Fruit fly (Drosophila melanogaster): ENCODE results near the gene CG1907.

The CG1907 gene

DNA sequence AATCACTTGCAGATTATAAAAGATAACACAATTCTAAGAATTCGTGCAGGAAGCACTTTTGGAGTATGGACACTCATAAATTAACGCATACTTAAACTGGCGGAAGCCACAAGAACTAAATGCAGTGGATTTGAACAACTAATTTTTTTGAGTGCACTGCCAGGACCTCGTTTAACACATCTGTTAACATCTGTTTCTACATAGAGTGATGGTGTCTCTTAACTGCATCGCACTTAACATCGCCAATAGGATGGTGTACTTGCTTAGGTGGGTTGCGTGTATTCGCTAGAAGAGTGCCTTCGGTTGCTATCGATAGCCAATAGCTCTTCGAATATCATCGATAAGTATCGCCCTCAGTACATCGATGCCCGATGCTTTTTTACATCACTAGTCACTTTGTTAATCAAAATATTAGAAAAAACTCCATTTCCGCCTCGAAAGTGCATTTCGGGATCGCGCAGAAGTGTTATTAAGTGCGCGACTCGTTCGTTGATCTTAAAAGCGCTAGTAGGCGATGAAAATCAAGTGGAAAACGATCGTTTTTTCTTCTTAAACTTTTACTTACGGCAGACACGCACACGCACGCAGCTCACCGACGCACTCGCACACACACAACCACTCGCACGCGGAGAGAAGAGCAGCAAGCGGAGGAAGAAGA lies 27.3 kb upstream of the CG1907 start, which contains the start of gene alph (continued):
- peak; percentile 89 for TF ChIP-seq Eip78C (GFP tag)
- 0 out of 3 replicates have a peak, but pooled peaks have one; percentile 30 for TF ChIP-seq CG6163 (GFP tag; IDR thresholded peaks at IDR 0.05)
- no peak for TF ChIP-seq CG11902 (GFP tag; optimal IDR thresholded peaks at IDR 0.05)
- no peak for TF ChIP-seq Gug (GFP tag; IDR thresholded peaks at IDR 0.05)
- TF ChIP-seq vri (GFP tag; optimal IDR thresholded peaks at IDR 0.05): peak; percentile 14

DNA sequence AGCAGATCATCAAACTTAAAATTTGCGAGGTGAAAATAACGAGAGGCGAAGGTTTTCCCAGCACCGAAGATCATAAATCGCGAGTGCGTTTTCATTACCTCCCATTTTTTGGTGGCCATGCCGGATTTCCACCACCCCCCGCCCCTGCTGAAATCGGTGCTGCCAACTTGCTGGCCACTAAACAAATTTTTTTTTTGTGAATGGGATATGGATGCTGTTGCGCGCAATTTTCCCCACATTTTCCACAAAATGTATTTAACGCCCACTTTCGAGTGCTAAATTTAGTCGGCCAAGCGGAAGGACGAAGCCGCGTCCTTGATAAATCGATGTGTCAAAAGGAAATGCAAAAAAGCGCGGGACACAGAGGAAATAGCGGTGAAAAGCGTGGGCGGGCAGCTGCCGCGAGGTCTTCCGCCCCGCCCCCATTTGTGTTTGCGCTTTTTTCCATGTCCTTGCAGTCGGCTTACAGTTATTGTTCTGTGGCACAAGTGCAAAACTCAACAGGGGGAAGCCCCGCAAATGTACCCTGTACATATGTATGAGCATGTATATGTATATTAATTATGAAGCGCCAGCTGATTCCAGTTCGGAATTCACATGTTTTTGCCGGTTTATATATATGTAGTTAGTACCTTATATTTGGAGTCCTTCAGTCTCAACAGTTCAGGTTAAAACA lies 26.6 kb upstream of the CG1907 start:
- TF ChIP-seq Eip78C (GFP tag): peak; percentile 50
- no peak for TF ChIP-seq Hr38 (GFP tag; optimal IDR thresholded peaks at IDR 0.05)
- TF ChIP-seq fd59A (GFP tag; optimal IDR thresholded peaks at IDR 0.05): no peak
- TF ChIP-seq fkh (GFP tag; optimal IDR thresholded peaks at IDR 0.05): no peak
- no peak for TF ChIP-seq CG31627 (GFP tag; optimal IDR thresholded peaks at IDR 0.05)
- no peak for TF ChIP-seq dsx (GFP tag; optimal IDR thresholded peaks at IDR 0.05; ENCODE audit: poor library complexity, severe bottlenecking)
- TF ChIP-seq Hr4 (GFP tag; optimal IDR thresholded peaks at IDR 0.05): no peak
- TF ChIP-seq CG6163 (GFP tag; IDR thresholded peaks at IDR 0.05): 0 out of 3 replicates have a peak, but pooled peaks have one; percentile 36
- peak; percentile 7 for TF ChIP-seq CG11762 (GFP tag; optimal IDR thresholded peaks at IDR 0.05; ENCODE audit: insufficient read depth)
- no peak for TF ChIP-seq salr (GFP tag; optimal IDR thresholded peaks at IDR 0.05)
- no peak for TF ChIP-seq vri (GFP tag; optimal IDR thresholded peaks at IDR 0.05)
- TF ChIP-seq Sox15 (GFP tag; optimal IDR thresholded peaks at IDR 0.05): no peak
- TF ChIP-seq Blimp-1 (GFP tag; optimal IDR thresholded peaks at IDR 0.05): no peak
- no peak for TF ChIP-seq CG6854 (GFP tag; optimal IDR thresholded peaks at IDR 0.05)
- peak; percentile 55 for TF ChIP-seq svp (GFP tag)
- TF ChIP-seq CG34406 (GFP tag; optimal IDR thresholded peaks at IDR 0.05): no peak
- TF ChIP-seq CG10669 (GFP tag; optimal IDR thresholded peaks at IDR 0.05): no peak
- TF ChIP-seq CG11294 (GFP tag; IDR thresholded peaks at IDR 0.05): no peak
- peak; percentile 40; the same call in 1 of the 3 replicates for TF ChIP-seq eg (GFP tag; IDR thresholded peaks at IDR 0.05)
- TF ChIP-seq net (GFP tag; optimal IDR thresholded peaks at IDR 0.05): no peak
- TF ChIP-seq lz (GFP tag; optimal IDR thresholded peaks at IDR 0.05): no peak
- no peak for TF ChIP-seq pdm3 (GFP tag; optimal IDR thresholded peaks at IDR 0.05)
- TF ChIP-seq CG32006 (GFP tag; optimal IDR thresholded peaks at IDR 0.05): no peak
- TF ChIP-seq OdsH (GFP tag; optimal IDR thresholded peaks at IDR 0.05): no peak
- no peak for TF ChIP-seq CG8119 (GFP tag; IDR thresholded peaks at IDR 0.05)
- no peak for TF ChIP-seq CG11902 (GFP tag; optimal IDR thresholded peaks at IDR 0.05)
- TF ChIP-seq Hr39 (GFP tag; optimal IDR thresholded peaks at IDR 0.05): no peak
- no peak for TF ChIP-seq Ets96B (tag; optimal IDR thresholded peaks at IDR 0.05)
- no peak for TF ChIP-seq Sox102F (GFP tag; optimal IDR thresholded peaks at IDR 0.05)
- no peak for TF ChIP-seq CG3032 (tag; optimal IDR thresholded peaks at IDR 0.05)
- no peak for TF ChIP-seq spab (GFP tag; optimal IDR thresholded peaks at IDR 0.05)
- no peak for TF ChIP-seq CG8632 (GFP tag; optimal IDR thresholded peaks at IDR 0.05)
- no peak for TF ChIP-seq CG10631 (GFP tag; optimal IDR thresholded peaks at IDR 0.05)
- no peak for TF ChIP-seq CG9139 (GFP tag; optimal IDR thresholded peaks at IDR 0.05)
- no peak for TF ChIP-seq achi (GFP tag; optimal IDR thresholded peaks at IDR 0.05)
- TF ChIP-seq CG3919 (GFP tag; optimal IDR thresholded peaks at IDR 0.05): no peak
- no peak for TF ChIP-seq ss (GFP tag; optimal IDR thresholded peaks at IDR 0.05)
- TF ChIP-seq Eip93F (GFP tag; optimal IDR thresholded peaks at IDR 0.05): no peak
